Fruit fly (Drosophila melanogaster) S2 (cell line): ENCODE measurements around the gene CG13984.

ENCODE experiments used
- CG8478 ChIP-seq: fragments of >200 bp; optimal IDR thresholded peaks from 2 replicates; lab custom pipeline; 2018
- CTCF ChIP-seq, 2 experiments: fragments of >200 bp; optimal IDR thresholded peaks; 2 replicates each; lab custom pipeline; 2018

CG13984 gene

DNA sequence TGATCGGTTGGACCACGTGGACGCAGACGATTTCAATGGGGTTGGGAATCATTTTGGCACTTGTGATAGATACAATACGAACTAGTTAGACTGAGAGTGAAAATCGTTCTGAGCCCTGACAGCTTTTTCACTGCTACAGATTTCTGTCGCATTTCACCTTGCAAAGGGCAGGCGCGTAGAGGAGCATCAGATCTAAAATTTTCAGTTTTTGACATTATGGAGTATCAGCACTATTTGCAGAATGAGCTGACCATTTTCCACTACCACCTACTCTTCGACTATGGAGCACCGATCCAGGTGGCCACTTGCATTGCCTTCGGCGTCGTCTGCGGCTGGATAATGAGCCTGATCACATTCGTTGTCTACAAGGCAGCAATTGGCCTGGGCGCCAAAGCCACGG, at the start of gene CG13984, which contains the start of gene CG43922:
TSS of gene CG13984 (plus strand) at position 169 of the 400 bp plus-strand sequence.
TSS of gene CG43922 (minus strand) at position 101 of the 400 bp plus-strand sequence.
- TF ChIP-seq CTCF (optimal IDR thresholded peaks at IDR 0.05; lab: Kevin White, UChicago) = no peak
- no peak for TF ChIP-seq CG8478

- TF ChIP-seq CTCF (optimal IDR thresholded peaks at IDR 0.05; lab: Kevin White, UChicago) = peak; percentile 16 to 20
- TF ChIP-seq CG8478 = no peak
Measured at dm6 chr2L:6259629-6260028, 49.0 kb upstream of the CG13984 start.

DNA sequence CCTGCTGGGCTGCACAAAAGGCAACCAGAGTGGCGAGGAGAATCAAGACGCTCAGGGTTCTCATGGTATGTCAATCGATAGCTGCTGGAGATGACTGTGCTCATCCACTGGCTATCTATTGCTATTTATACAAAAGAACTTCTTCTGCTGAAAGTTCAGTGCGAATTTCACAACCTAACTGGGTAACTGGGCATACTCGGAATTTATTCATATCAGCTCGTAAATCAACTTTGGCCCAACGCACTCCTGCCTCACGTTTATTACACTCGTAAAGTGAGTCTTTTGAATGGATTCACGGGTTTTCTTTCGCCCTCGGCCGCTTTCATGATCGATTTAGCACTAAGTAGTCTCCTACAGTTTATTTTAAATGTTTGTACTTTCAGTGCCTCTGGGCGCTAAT, 44.2 kb upstream of the CG13984 start, which contains the start of gene CG13983:
TSS of gene CG13983 (minus strand) at position 101 of the 400 bp plus-strand sequence.
- TF ChIP-seq CG8478 (no peak), CTCF (optimal IDR thresholded peaks at IDR 0.05; lab: Kevin White, UChicago) (no peak)

DNA sequence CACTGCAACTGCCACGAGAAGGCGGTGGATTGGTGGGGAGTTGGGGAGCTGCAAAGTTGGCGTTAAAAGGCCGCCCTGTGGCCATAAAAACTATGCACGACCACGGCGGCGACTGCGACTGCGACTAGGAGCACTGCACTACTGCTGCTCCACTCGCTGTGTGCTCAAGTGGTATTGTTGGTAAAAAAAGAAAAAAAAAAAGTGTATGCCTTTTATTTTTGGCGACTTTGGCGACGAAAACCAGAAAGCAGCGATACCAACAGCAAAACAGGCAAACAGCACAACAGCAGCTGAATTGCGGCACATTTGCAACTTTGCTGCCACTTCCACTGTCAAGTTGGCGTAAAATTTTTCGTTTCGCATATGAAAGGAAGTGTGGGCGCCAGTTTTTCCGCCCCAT, 37.2 kb upstream of the CG13984 start:
- TF ChIP-seq CTCF (optimal IDR thresholded peaks at IDR 0.05; lab: Kevin White, UChicago) (no peak), CG8478 (no peak)

DNA sequence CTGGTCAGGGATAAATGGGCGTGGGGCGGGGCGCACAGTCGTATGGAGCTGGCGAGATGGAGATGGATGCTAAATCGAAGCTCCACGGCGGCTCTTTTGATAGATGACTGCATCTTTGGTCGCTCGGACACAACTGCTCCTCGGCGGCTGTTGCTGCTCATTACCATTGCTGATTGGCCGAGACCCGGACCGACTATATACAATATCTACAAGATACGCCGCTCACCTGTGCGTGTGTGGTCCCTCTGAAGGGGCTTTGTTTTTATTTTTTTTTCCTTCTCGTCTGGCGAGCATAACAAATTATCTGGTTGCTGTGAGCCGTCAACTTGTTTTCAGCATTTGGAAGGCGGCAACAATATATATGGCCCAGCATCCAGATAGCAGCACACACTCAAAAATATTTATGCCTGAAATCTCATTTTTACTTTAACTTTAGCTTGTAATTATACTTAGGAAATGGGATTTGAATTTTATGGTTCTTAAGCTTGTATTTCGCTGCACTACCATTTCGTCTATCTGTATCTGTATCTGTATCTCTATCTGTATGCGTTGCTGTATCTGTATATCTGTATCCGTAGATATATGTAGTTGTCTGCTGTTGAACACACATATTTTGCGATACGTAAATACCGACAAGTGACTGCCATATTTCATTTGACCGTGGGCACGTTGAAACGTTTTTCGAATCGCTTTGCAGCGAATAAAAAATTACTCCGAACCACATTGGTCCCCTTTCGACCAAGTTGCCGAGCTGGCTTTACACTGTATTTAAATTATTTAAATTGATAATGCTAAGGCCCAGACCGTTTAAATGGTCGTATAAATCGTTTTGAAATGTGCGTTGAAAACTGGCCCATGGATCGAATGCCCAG, 34.4 kb upstream of the CG13984 start:
- TF ChIP-seq CG8478 (no peak), CTCF (optimal IDR thresholded peaks at IDR 0.05; lab: Kevin White, UChicago) (no peak)

DNA sequence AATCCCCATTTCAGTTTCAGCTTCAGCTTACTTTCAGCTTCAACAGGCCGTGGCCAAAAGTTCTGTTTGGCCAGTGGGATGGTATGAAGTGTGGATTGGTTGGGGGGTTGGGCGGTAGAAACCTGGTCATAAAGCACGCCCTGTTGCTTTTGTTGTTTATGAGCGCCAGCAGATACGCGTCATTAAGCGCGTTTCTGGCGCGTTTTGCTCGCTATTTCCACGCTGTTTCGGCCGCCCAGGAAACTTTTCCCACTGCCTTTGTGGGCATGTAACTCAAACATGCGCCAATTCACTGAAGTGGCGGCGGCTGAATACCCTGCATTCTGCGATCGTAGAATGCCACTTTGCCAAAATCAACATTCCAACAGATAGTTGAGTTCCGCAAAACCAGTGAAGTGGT, 32.6 kb upstream of the CG13984 start:
- no peak for TF ChIP-seq CTCF (optimal IDR thresholded peaks at IDR 0.05; lab: Kevin White, UChicago)
- TF ChIP-seq CG8478 = no peak

DNA sequence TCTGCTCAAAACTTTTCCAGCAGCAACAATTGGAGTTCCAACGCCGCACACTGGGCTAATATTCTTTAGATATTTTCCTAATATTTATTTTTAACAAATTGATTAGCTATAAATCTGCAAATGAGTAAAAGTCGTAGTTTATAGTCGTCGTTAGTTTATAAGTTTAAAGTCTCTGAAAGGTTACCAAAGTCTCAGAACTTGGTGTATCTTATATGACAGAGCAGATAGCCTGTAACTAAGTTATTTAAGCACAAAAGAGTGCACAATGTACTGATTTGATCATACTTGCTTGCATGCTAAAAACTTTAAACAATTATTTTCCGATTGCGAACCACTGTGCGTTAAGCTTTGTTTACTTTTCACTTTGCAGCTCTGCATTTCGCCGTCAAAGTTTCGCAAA, 31.8 kb upstream of the CG13984 start:
- TF ChIP-seq CTCF (optimal IDR thresholded peaks at IDR 0.05; lab: Kevin White, UChicago) = no peak
- no peak for TF ChIP-seq CG8478

DNA sequence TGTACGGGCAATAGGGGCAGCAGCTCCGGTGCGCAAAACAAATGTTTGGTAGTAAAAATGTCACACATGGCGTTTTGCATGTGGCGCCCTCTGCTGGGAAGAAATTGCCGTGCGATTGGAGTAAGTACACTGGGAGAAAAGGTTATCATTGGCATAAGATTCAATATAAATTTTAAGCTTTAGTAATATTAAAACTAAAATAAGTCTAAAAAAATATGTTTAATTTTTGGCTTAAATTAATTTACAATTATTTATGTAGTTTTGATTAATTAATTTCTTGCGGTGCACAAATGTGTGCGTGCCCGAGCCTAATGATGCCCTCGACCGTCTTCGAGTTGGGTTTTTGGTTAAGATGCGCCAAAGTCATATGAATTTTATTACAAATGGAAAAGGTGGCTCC, 28.3 kb upstream of the CG13984 start:
- peak; percentile 43 to 73 for TF ChIP-seq CTCF (optimal IDR thresholded peaks at IDR 0.05; lab: Kevin White, UChicago)
- no peak for TF ChIP-seq CG8478

DNA sequence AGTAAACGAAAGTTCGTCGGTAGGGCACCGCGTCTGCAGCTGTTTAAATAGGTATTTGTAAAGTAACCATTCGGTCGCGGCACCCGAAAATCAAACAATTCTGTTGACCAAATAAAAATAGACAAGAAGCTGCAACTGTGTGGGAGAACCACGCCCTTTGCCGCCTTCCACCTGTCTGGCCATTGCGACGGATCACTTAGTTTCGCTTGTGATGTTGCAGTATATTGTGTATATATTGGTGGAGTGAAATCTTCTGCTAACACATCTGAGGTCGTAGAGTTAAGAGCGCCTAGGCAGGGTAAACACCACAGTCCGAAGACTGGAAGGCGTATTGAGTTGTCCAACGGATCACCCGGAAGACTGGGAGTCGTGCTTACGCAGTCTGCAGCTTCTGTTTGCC, 25.2 kb upstream of the CG13984 start:
- TF ChIP-seq CG8478 (no peak), CTCF (optimal IDR thresholded peaks at IDR 0.05; lab: Kevin White, UChicago) (no peak)

dm6 chr2L:6291605-6292004, 17.0 kb upstream of the CG13984 start:
- TF ChIP-seq CG8478 = no peak
- no peak for TF ChIP-seq CTCF (optimal IDR thresholded peaks at IDR 0.05; lab: Kevin White, UChicago)

- TF ChIP-seq CTCF (optimal IDR thresholded peaks at IDR 0.05; lab: Kevin White, UChicago) = peak; percentile 35 to 55
- TF ChIP-seq CG8478 = no peak
Measured at dm6 chr2L:6301616-6302015, 7.0 kb upstream of the CG13984 start.

DNA sequence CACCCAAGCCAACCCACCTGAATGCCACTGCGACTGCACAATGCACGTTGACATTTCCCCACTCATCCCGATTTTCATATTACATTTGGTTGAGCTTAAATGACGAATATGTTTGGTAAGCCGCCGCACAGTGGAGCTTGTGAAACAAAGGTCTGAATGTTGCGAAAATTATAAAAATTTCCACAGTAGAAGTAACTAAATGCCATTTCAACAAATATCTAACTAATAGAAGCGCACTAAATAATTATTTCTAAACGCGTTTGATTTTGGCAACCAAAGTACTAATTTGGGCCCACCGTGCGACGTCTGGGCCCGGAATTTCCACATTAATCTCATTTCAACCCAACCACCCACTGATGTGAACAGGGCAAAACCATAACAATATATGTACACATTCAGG, 1.7 kb upstream of the CG13984 start:
- TF ChIP-seq CG8478 = no peak
- no peak for TF ChIP-seq CTCF (optimal IDR thresholded peaks at IDR 0.05; lab: Kevin White, UChicago)

DNA sequence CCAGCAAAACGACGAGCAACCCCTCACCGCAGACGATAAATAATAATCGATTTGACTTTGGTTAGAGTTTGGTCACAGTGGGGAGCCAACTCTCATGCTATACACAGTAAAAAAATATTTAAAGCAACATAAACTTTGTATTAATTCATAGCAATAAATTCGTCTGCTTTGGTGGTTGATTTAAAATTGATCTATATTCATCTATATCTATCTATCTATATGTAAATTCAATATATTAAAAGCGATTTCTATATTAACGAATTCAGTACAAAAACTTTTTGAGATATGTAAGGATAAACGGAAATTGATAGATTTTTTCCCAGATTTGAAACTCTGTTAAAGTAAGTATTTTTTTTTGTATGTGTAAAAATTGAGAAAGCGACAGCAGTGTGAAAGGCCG, 1.3 kb downstream of the CG13984 start:
- no peak for TF ChIP-seq CTCF (optimal IDR thresholded peaks at IDR 0.05; lab: Kevin White, UChicago)
- TF ChIP-seq CG8478 = no peak

dm6 chr2L:6319068-6319467, 10.4 kb downstream of the CG13984 start:
- TF ChIP-seq CTCF (optimal IDR thresholded peaks at IDR 0.05; lab: Kevin White, UChicago) = no peak
- no peak for TF ChIP-seq CG8478

DNA sequence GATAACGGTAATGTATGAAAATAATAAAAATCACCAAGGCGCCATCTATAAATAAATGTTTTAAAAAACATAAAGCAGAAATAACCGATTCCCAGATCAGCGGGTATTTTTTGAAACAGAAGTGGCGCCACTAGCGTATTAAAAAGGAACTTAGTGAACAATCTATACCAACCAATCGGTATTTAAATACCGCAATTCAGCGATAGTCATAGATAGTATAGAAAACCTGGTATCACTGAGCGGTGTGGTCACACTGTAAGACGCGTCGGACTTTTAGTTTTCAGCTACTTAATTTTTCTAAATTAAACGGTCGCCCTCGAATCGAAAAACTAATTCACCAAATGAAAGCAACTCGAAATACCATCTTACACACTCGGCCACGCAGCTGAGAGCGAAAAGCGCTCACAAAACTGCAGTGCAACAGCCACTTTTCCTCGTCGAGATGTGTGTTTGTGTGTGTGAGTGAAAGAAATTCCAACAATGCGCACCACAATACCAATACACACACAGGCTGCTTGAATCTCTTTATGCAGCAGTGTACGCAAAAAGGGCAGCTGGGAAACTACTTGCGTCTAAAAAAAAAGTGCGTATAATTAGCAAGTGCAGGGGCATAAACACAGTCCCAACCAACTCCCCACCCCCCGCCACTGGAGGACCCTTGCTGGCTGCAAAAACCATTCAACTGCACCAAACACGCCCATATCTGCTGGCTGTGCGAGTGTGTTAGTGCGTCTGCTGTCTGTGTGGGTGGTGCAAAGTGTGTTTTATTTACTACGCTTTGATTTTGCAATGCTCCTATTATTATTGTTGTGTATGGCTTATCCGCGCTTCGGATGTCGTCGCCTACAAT, 15.1 kb downstream of the CG13984 start, which contains the start of gene PDZ-GEF:
TSS of gene PDZ-GEF (plus strand) at position 232 of the 850 bp plus-strand sequence.
- TF ChIP-seq CG8478 (peak; percentile 13), CTCF (optimal IDR thresholded peaks at IDR 0.05; lab: Kevin White, UChicago) (peak; percentile 93 to 96)

- no peak for TF ChIP-seq CTCF (optimal IDR thresholded peaks at IDR 0.05; lab: Kevin White, UChicago)
Measured at dm6 chr2L:6324386-6324744, 15.7 kb downstream of the CG13984 start.
